Fruit fly (Drosophila melanogaster) whole organism: ENCODE results near the gene CG17239.

Experiments
- CG8478 ChIP-seq: fragments of >200 bp; optimal IDR thresholded peaks from 2 replicates; lab custom pipeline; 2018; ENCODE audit warnings: inconsistent platforms
- Dll ChIP-seq: fragments of >200 bp; optimal IDR thresholded peaks from 2 replicates; lab custom pipeline; 2017
- EcR ChIP-seq, 2 experiments: fragments of >200 bp; optimal IDR thresholded peaks; 2 replicates each; lab custom pipeline; 2017; ENCODE audit warnings: missing biosample characterization in 2 of 2, missing genetic modification characterization in 2 of 2, missing genetic modification reagents in 2 of 2
- pan ChIP-seq: fragments of >200 bp; optimal IDR thresholded peaks from 2 replicates; lab custom pipeline; 2017
- psq ChIP-seq: fragments of >200 bp; optimal IDR thresholded peaks from 2 replicates; lab custom pipeline; 2017
- usp ChIP-seq: fragments of >200 bp; optimal IDR thresholded peaks from 2 replicates; lab custom pipeline; 2017; ENCODE audit warnings: missing biosample characterization, missing genetic modification characterization, mixed read lengths

DNA sequence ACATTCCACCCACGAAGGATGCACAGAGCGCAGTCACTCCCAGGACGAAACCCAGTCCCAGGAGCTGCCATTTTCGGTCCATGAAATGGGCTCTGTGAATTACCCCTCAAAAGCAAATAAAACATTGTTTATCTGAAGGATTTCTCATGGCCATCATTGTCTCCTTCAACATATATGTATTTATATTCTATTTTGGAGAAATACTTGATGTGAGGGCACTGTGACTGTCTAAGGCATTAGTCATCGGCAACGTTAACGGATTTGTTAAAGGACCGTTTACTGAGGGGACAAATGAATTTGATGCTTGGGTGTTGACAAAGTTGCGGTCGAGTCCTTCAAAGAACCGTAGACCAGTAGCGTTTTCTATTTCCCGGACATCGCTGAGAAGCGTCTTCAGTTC is 12.9 kb downstream of the CG17239 start, which contains the start of gene Tengl2:
- no peak for TF ChIP-seq usp
- TF ChIP-seq psq (lab: Kevin White, UChicago) = no peak
- TF ChIP-seq Dll = no peak
- TF ChIP-seq EcR (GFP tag; optimal IDR thresholded peaks at IDR 0.05; lab: Kevin White, UChicago) = no peak
- TF ChIP-seq CG8478 (lab: Kevin White, UChicago) = no peak
- no peak for TF ChIP-seq pan
